Fruit fly (Drosophila melanogaster) whole organism, prepupa: ENCODE results near the gene mRpL13.
A peak's percentile ranks its signal among the peaks of the same experiment; 100 is the strongest.

Experiments used
- Blimp-1 ChIP-seq: fragments of 200-800 bp; sonication (Bioruptor generic); optimal IDR thresholded peaks from 3 replicates; lab custom pipeline; 2017; ENCODE audit warnings: missing biosample characterization, missing genetic modification characterization, mild to moderate bottlenecking, moderate library complexity, missing genetic modification reagents
- CG10631 ChIP-seq: fragments of 200-800 bp; sonication (Bioruptor generic); optimal IDR thresholded peaks from 2 replicates; lab custom pipeline; 2016; ENCODE audit warnings: missing biosample characterization, missing genetic modification characterization
- CG10669 ChIP-seq: fragments of 200-800 bp; sonication (Bioruptor generic); optimal IDR thresholded peaks from 3 replicates; lab custom pipeline; 2018; ENCODE audit warnings: missing biosample characterization, mild to moderate bottlenecking, missing genetic modification characterization, moderate library complexity
- CG11762 ChIP-seq: fragments of 200-800 bp; sonication (Bioruptor generic); optimal IDR thresholded peaks from 3 replicates; lab custom pipeline; 2016; ENCODE audit warnings: missing biosample characterization, missing genetic modification characterization; ENCODE audit not compliant: insufficient read depth
- CG11902 ChIP-seq: fragments of 200-800 bp; sonication (Bioruptor generic); optimal IDR thresholded peaks from 3 replicates; lab custom pipeline; 2016; ENCODE audit warnings: missing biosample characterization, missing genetic modification characterization
- CG15336 ChIP-seq: fragments of 200-800 bp; sonication (Bioruptor generic); IDR thresholded peaks from 2 replicates; pipeline ENCODE4 v1.3.6; 2022; ENCODE audit warnings: missing biosample characterization, missing genetic modification characterization
- CG1621 ChIP-seq: fragments of 200-800 bp; sonication (Bioruptor generic); optimal IDR thresholded peaks from 3 replicates; lab custom pipeline; 2018; ENCODE audit warnings: missing biosample characterization, mild to moderate bottlenecking, missing genetic modification characterization
- CG16779 ChIP-seq: fragments of 200-800 bp; sonication (Bioruptor generic); optimal IDR thresholded peaks from 3 replicates; lab custom pipeline; 2017; ENCODE audit warnings: missing biosample characterization, mild to moderate bottlenecking, missing genetic modification characterization
- CG3032 ChIP-seq: fragments of 200-800 bp; optimal IDR thresholded peaks from 2 replicates; lab custom pipeline; 2019; ENCODE audit warnings: missing biosample characterization, mild to moderate bottlenecking, missing genetic modification characterization, moderate library complexity
- CG31627 ChIP-seq: fragments of 200-800 bp; sonication (Bioruptor generic); optimal IDR thresholded peaks from 3 replicates; lab custom pipeline; 2016; ENCODE audit warnings: missing biosample characterization, missing genetic modification characterization
- CG32006 ChIP-seq: fragments of 200-800 bp; sonication (Bioruptor generic); optimal IDR thresholded peaks from 3 replicates; lab custom pipeline; 2017; ENCODE audit warnings: missing biosample characterization, mild to moderate bottlenecking, missing genetic modification characterization
- CG3919 ChIP-seq: fragments of 200-800 bp; sonication (Bioruptor generic); optimal IDR thresholded peaks from 3 replicates; lab custom pipeline; 2016; ENCODE audit warnings: missing biosample characterization, missing genetic modification characterization
- CG4318 ChIP-seq: fragments of 200-800 bp; sonication (Bioruptor generic); optimal IDR thresholded peaks from 3 replicates; lab custom pipeline; 2017; ENCODE audit warnings: missing biosample characterization, mild to moderate bottlenecking, missing genetic modification characterization
- CG6163 ChIP-seq: fragments of 200-800 bp; sonication (Bioruptor generic); IDR thresholded peaks from 3 replicates; pipeline ENCODE4 v1.3.6; 2022; ENCODE audit warnings: missing biosample characterization, missing genetic modification characterization
- CG6276 ChIP-seq: fragments of 200-800 bp; sonication (Bioruptor generic); optimal IDR thresholded peaks from 2 replicates; lab custom pipeline; 2017; ENCODE audit warnings: missing biosample characterization, mild to moderate bottlenecking, missing genetic modification characterization
- CG6792 ChIP-seq: fragments of 200-800 bp; sonication (Bioruptor generic); optimal IDR thresholded peaks from 3 replicates; lab custom pipeline; 2016; ENCODE audit warnings: missing biosample characterization, missing genetic modification characterization
- CG6808 ChIP-seq: fragments of 200-800 bp; sonication (Bioruptor generic); optimal IDR thresholded peaks from 3 replicates; lab custom pipeline; 2017; ENCODE audit warnings: missing biosample characterization, missing genetic modification characterization, mild to moderate bottlenecking, moderate library complexity, missing genetic modification reagents
- CG6854 ChIP-seq: fragments of 200-800 bp; sonication (Bioruptor generic); optimal IDR thresholded peaks from 2 replicates; lab custom pipeline; 2017; ENCODE audit warnings: missing biosample characterization, mild to moderate bottlenecking, missing genetic modification characterization
- CG7368 ChIP-seq: fragments of 200-800 bp; sonication (Bioruptor generic); optimal IDR thresholded peaks from 3 replicates; lab custom pipeline; 2016; ENCODE audit warnings: missing biosample characterization, missing genetic modification characterization
- CG8632 ChIP-seq: fragments of 200-800 bp; sonication (Bioruptor generic); optimal IDR thresholded peaks from 3 replicates; lab custom pipeline; 2016; ENCODE audit warnings: missing biosample characterization, missing genetic modification characterization
- CG9139 ChIP-seq: fragments of 200-800 bp; sonication (Bioruptor generic); optimal IDR thresholded peaks from 3 replicates; lab custom pipeline; 2017; ENCODE audit warnings: missing biosample characterization, mild to moderate bottlenecking, missing genetic modification characterization
- Eip75B ChIP-seq: fragments of 200-800 bp; sonication (Bioruptor generic); optimal IDR thresholded peaks from 3 replicates; lab custom pipeline; 2016; ENCODE audit warnings: missing biosample characterization, missing genetic modification characterization
- Eip78C ChIP-seq: fragments of 200-800 bp; sonication (Bioruptor generic); peaks from one replicate; lab custom pipeline; 2016; ENCODE audit warnings: missing biosample characterization, missing genetic modification characterization
- Ets21C ChIP-seq: fragments of 200-800 bp; sonication (Bioruptor generic); optimal IDR thresholded peaks from 3 replicates; lab custom pipeline; 2016; ENCODE audit warnings: missing biosample characterization, missing genetic modification characterization
- Ets96B ChIP-seq: fragments of 200-800 bp; optimal IDR thresholded peaks from 2 replicates; lab custom pipeline; 2019; ENCODE audit warnings: missing biosample characterization, mild to moderate bottlenecking, missing genetic modification characterization, moderate library complexity
- Gug ChIP-seq: fragments of 200-800 bp; sonication (Bioruptor generic); IDR thresholded peaks from 2 replicates; pipeline ENCODE4 v1.3.6; 2022; ENCODE audit warnings: missing biosample characterization, missing genetic modification characterization
- Hr39 ChIP-seq: fragments of 200-800 bp; sonication (Bioruptor generic); optimal IDR thresholded peaks from 2 replicates; lab custom pipeline; 2016; ENCODE audit warnings: missing biosample characterization, missing genetic modification characterization
- Lpt ChIP-seq: fragments of 200-800 bp; sonication (Bioruptor generic); optimal IDR thresholded peaks from 3 replicates; lab custom pipeline; 2016; ENCODE audit warnings: missing biosample characterization, missing genetic modification characterization
- Met ChIP-seq: fragments of 200-800 bp; sonication (Bioruptor generic); optimal IDR thresholded peaks from 3 replicates; lab custom pipeline; 2016; ENCODE audit warnings: missing biosample characterization, missing genetic modification characterization
- OdsH ChIP-seq: fragments of 200-800 bp; sonication (Bioruptor generic); optimal IDR thresholded peaks from 3 replicates; lab custom pipeline; 2016; ENCODE audit warnings: missing biosample characterization, missing genetic modification characterization
- Sox102F ChIP-seq: fragments of 200-800 bp; sonication (Bioruptor generic); optimal IDR thresholded peaks from 2 replicates; lab custom pipeline; 2016; ENCODE audit warnings: missing biosample characterization, mild to moderate bottlenecking, missing genetic modification characterization
- Sox14 ChIP-seq: fragments of 200-800 bp; sonication (Bioruptor generic); optimal IDR thresholded peaks from 3 replicates; lab custom pipeline; 2016; ENCODE audit warnings: missing biosample characterization, missing genetic modification characterization
- Sox15 ChIP-seq: fragments of 200-800 bp; sonication (Bioruptor generic); optimal IDR thresholded peaks from 3 replicates; lab custom pipeline; 2016; ENCODE audit warnings: missing biosample characterization, missing genetic modification characterization
- achi ChIP-seq: fragments of 200-800 bp; sonication (Bioruptor generic); optimal IDR thresholded peaks from 3 replicates; lab custom pipeline; 2016; ENCODE audit warnings: missing biosample characterization, missing genetic modification characterization
- cyc ChIP-seq: fragments of 200-800 bp; sonication (Bioruptor generic); optimal IDR thresholded peaks from 3 replicates; lab custom pipeline; 2016; ENCODE audit warnings: missing biosample characterization, missing genetic modification characterization
- dsx ChIP-seq: fragments of 200-800 bp; optimal IDR thresholded peaks from 3 replicates; lab custom pipeline; 2019; ENCODE audit warnings: missing biosample characterization, mild to moderate bottlenecking, missing genetic modification characterization, moderate library complexity; ENCODE audit not compliant: poor library complexity, severe bottlenecking
- eg ChIP-seq: fragments of 200-800 bp; sonication (Bioruptor generic); IDR thresholded peaks from 3 replicates; pipeline ENCODE4 v1.3.6; 2022; ENCODE audit warnings: missing biosample characterization, missing genetic modification characterization
- esn ChIP-seq: fragments of 200-800 bp; sonication (Bioruptor generic); optimal IDR thresholded peaks from 2 replicates; lab custom pipeline; 2016; ENCODE audit warnings: missing biosample characterization, mild to moderate bottlenecking, missing genetic modification characterization, moderate library complexity
- fd59A ChIP-seq: fragments of 200-800 bp; sonication (Bioruptor generic); optimal IDR thresholded peaks from 2 replicates; lab custom pipeline; 2017; ENCODE audit warnings: missing biosample characterization, mild to moderate bottlenecking, missing genetic modification characterization, missing genetic modification reagents
- fd85E ChIP-seq: fragments of 200-800 bp; sonication (Bioruptor generic); optimal IDR thresholded peaks from 3 replicates; lab custom pipeline; 2016; ENCODE audit warnings: missing biosample characterization, missing genetic modification characterization
- lz ChIP-seq: fragments of 200-800 bp; sonication (Bioruptor generic); optimal IDR thresholded peaks from 3 replicates; lab custom pipeline; 2016; ENCODE audit warnings: missing biosample characterization, missing genetic modification characterization
- pdm3 ChIP-seq: fragments of 200-800 bp; sonication (Bioruptor generic); optimal IDR thresholded peaks from 3 replicates; lab custom pipeline; 2016; ENCODE audit warnings: missing biosample characterization, missing genetic modification characterization
- salr ChIP-seq, 2 experiments: fragments of 200-800 bp; sonication (Bioruptor generic); optimal IDR thresholded peaks; 3 replicates each; lab custom pipeline; 2016 to 2018; ENCODE audit warnings: missing biosample characterization in 2 of 2, missing genetic modification characterization in 2 of 2, mild to moderate bottlenecking in 1 of 2
- spab ChIP-seq: fragments of 200-800 bp; sonication (Bioruptor generic); optimal IDR thresholded peaks from 2 replicates; lab custom pipeline; 2017; ENCODE audit warnings: missing biosample characterization, mild to moderate bottlenecking, missing genetic modification characterization, missing genetic modification reagents
- ss ChIP-seq, 2 experiments: fragments of 200-800 bp; sonication (Bioruptor generic); optimal IDR thresholded peaks; 2 replicates in 1 of 2; 3 replicates in 1 of 2; lab custom pipeline; 2017 to 2018; ENCODE audit warnings: mild to moderate bottlenecking in 2 of 2, missing biosample characterization in 2 of 2, missing genetic modification characterization in 2 of 2, moderate library complexity in 1 of 2
- topi ChIP-seq: fragments of 200-800 bp; sonication (Bioruptor generic); optimal IDR thresholded peaks from 3 replicates; lab custom pipeline; 2016; ENCODE audit warnings: missing biosample characterization, missing genetic modification characterization
- vri ChIP-seq: fragments of 200-800 bp; sonication (Bioruptor generic); optimal IDR thresholded peaks from 3 replicates; lab custom pipeline; 2016; ENCODE audit warnings: missing biosample characterization, mild to moderate bottlenecking, missing genetic modification characterization

The mRpL13 gene

DNA sequence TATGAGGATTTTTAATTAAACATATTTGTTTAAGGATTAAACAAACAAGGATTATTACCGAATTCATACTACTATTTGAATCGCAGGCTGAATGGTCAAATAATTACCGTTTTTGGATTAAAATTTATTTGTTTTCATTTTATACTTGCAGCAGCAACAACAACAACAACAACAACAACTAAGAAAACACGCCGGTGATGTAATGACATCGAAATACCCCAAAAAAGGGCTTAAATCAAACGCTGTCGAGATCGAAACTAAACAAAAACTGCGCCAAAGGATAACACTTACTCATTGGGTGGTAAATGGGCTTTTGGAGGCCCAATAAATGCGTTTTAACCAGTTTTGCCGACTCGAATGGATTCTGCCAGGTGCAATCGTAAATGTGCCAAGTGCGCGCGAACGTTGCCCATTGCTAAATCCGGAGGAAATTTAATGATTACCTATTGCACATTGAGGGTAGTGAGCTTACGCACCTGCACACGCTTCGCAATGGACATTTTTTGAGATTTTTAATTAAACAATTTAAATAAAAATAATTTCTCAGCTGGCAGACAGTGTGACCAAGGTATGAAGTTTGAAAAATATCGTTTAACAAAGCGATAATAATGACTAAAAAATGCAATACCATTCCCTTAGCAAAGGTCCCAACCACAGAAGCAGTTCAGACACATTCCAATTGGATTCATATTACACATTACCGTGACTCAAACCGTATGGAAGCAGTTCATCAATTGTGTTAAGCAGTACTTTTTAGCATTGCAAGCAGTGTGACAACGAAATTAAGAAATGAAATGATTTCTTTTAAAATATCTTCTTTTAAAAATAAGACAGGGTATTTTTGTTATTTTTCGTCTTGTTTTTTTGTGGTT, at the start of gene mRpL13, which contains the start of gene CG10602:
Gene mRpL13 (minus strand): TSS at position 588 of the 872 bp plus-strand sequence.
Gene CG10602 (minus strand): TSS at position 588 of the 872 bp plus-strand sequence.
- TF ChIP-seq vri (GFP tag; lab: Kevin White, UChicago) (peak; percentile 46), CG3919 (GFP tag; lab: Kevin White, UChicago) (no peak), CG32006 (GFP tag; lab: Kevin White, UChicago) (no peak), Eip78C (GFP tag; lab: Kevin White, UChicago) (peak; percentile 3)

dm6 chr2L:18907491-18907890, 48.4 kb upstream of the mRpL13 start:
- TF ChIP-seq CG32006 (GFP tag; lab: Kevin White, UChicago) (peak; percentile 70), cyc (GFP tag; lab: Kevin White, UChicago) (no peak), Hr39 (GFP tag; lab: Kevin White, UChicago) (peak; percentile 6), CG31627 (GFP tag; lab: Kevin White, UChicago) (no peak), Gug (GFP tag; lab: Robert Waterston, UW) (0 out of 2 replicates have a peak, but pooled peaks have one; percentile 26), CG1621 (tag; lab: Kevin White, UChicago) (no peak), CG15336 (GFP tag; lab: Robert Waterston, UW) (peak; percentile 83), CG10669 (GFP tag; lab: Kevin White, UChicago) (no peak), Sox14 (GFP tag; lab: Kevin White, UChicago) (no peak), achi (GFP tag; lab: Kevin White, UChicago) (peak; percentile 29), fd85E (GFP tag; lab: Kevin White, UChicago) (no peak), Blimp-1 (no peak), CG11902 (GFP tag; lab: Kevin White, UChicago) (no peak), topi (no peak), Ets96B (tag; lab: Kevin White, UChicago) (no peak), CG4318 (GFP tag; lab: Kevin White, UChicago) (peak; percentile 54), spab (GFP tag; lab: Kevin White, UChicago) (no peak), Eip75B (GFP tag; lab: Kevin White, UChicago) (no peak), CG6854 (GFP tag; lab: Kevin White, UChicago) (no peak), vri (GFP tag; lab: Kevin White, UChicago) (peak; percentile 3), ss (GFP tag; optimal IDR thresholded peaks at IDR 0.05; lab: Kevin White, UChicago) (no peak), Met (GFP tag; lab: Kevin White, UChicago) (peak; percentile 30), Ets21C (no peak), Lpt (GFP tag; lab: Kevin White, UChicago) (peak; percentile 32), CG9139 (GFP tag; lab: Kevin White, UChicago) (no peak), OdsH (peak; percentile 28), esn (peak; percentile 15), pdm3 (peak; percentile 35), CG10631 (GFP tag; lab: Kevin White, UChicago) (no peak), CG11762 (GFP tag; lab: Kevin White, UChicago) (no peak), CG6276 (GFP tag; lab: Kevin White, UChicago) (peak; percentile 58), CG3919 (GFP tag; lab: Kevin White, UChicago) (peak; percentile 34), lz (GFP tag; lab: Kevin White, UChicago) (no peak), Sox102F (GFP tag; lab: Kevin White, UChicago) (no peak), CG7368 (GFP tag; lab: Kevin White, UChicago) (no peak), Sox15 (GFP tag; lab: Kevin White, UChicago) (no peak), CG6808 (GFP tag; lab: Kevin White, UChicago) (no peak), dsx (GFP tag; lab: Kevin White, UChicago) (no peak), salr (GFP tag; optimal IDR thresholded peaks at IDR 0.05; lab: Kevin White, UChicago) (peak in 1 of 2 experiments; percentile 26), CG6163 (GFP tag; lab: Robert Waterston, UW) (peak; percentile 57), CG3032 (no peak), CG6792 (GFP tag; lab: Kevin White, UChicago) (no peak), fd59A (no peak), CG16779 (tag; lab: Kevin White, UChicago) (no peak), eg (peak; percentile 74; the same call in 2 of the 3 replicates), CG8632 (GFP tag; lab: Kevin White, UChicago) (no peak)
